Fruit fly (Drosophila melanogaster): Measurements from ENCODE around the gene CG5078.

CG5078 gene

DNA sequence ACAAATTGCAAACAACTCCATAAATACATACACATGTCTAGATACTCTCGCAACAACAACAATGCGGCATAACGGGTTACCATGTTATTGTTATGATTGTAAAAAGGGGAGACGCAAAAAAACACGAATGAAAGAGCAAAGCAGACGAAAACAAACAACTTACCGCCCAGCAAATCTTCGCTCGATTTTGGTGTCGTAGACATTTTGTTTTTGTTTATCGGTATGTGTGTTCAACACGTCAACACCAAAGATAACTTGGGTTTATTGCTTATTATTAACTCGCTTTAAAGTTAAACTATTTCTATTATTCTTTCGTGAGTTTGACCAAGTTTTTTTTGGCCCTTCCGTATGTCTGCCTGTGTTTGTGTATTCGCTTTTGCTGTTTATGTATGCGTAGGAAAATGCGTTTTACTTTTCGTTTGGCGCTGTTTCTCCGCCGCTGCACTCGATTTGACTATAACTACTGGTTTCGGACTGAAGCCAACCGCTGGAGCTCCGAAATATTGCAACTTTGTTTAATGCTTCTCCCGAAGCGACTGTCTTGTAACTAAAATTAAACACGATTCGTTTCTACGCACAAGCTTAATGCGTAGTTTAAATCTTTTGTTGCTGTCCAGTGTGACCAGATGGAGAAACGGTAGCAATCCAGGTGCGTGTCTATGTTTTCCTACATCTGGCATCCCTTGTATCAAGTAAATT, 13.1 kb downstream of the CG5078 start, which contains the start of gene BNIP3:
Gene BNIP3 (minus strand): TSS at position 589 of the 699 bp plus-strand sequence.
- no peak for TF ChIP-seq Sin3A (optimal IDR thresholded peaks at IDR 0.05)
- TF ChIP-seq psq (optimal IDR thresholded peaks at IDR 0.05) = no peak
- TF ChIP-seq ttk (optimal IDR thresholded peaks at IDR 0.05) = no peak
- no peak for TF ChIP-seq h (optimal IDR thresholded peaks at IDR 0.05)
- TF ChIP-seq insv (optimal IDR thresholded peaks at IDR 0.05) = no peak
- TF ChIP-seq Myc (optimal IDR thresholded peaks at IDR 0.05) = no peak

DNA sequence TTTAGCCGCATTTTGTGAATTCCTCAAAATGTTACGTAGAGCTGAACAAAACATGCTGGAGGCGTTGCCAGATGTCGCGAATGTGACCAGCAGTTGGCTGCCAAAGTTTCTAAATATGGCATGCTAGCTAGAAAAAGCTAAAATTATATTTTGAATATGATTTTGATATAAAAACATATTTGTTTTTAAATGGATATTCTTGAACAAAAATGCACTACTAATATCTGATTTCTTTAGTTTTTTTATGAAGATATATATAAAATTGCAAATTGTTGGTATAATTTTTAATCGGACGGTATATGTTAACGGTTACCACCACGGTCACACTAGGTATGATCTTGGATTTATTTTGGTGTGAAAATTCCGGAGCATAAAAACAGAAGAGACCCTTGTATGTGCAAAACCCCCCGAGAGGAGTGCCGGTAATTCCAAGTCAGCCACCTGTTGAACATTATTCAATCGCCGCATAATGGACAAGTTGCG, 14.9 kb downstream of the CG5078 start, which contains the start of the genes mTerf3 and CG5104:
Gene mTerf3 (minus strand): TSS at position 86 of the 483 bp plus-strand sequence.
Gene CG5104 (plus strand): TSS at position 323 of the 483 bp plus-strand sequence.
- TF ChIP-seq psq (optimal IDR thresholded peaks at IDR 0.05) (no peak), insv (optimal IDR thresholded peaks at IDR 0.05) (no peak), ttk (optimal IDR thresholded peaks at IDR 0.05) (no peak), h (optimal IDR thresholded peaks at IDR 0.05) (no peak), Sin3A (optimal IDR thresholded peaks at IDR 0.05) (no peak), Myc (optimal IDR thresholded peaks at IDR 0.05) (no peak)

DNA sequence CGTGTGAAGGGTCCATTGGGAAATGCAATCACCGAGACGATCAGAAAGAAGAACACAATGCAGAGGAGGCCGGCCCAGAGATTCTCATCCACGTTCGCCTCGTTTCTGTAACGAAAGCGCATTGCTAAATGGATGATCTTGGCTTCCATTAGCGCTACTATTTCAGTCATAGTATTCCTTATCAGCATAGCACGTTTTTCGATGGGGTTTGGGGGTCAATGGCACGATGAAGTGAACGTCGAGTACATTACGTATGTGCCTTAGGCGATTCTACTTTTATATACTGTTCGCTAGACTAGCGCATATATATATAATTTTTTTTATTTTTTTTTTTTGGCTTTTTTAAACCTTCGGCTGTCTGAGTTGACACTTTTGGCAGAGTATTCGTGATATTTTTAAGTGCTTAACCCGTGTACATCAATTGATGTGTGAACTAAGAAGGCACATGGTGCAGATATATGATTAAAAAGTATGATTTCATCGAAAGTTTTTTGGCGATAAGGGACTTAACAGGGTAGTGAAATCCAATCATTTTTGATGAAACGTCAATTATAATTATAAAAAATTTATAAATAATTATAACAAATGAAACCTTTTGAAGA, 18.7 kb downstream of the CG5078 start:
- no peak for TF ChIP-seq insv (optimal IDR thresholded peaks at IDR 0.05)
- no peak for TF ChIP-seq h (optimal IDR thresholded peaks at IDR 0.05)
- no peak for TF ChIP-seq Myc (optimal IDR thresholded peaks at IDR 0.05)
- TF ChIP-seq Sin3A (optimal IDR thresholded peaks at IDR 0.05) = no peak
- TF ChIP-seq psq (optimal IDR thresholded peaks at IDR 0.05) = no peak
- no peak for TF ChIP-seq ttk (optimal IDR thresholded peaks at IDR 0.05)

DNA sequence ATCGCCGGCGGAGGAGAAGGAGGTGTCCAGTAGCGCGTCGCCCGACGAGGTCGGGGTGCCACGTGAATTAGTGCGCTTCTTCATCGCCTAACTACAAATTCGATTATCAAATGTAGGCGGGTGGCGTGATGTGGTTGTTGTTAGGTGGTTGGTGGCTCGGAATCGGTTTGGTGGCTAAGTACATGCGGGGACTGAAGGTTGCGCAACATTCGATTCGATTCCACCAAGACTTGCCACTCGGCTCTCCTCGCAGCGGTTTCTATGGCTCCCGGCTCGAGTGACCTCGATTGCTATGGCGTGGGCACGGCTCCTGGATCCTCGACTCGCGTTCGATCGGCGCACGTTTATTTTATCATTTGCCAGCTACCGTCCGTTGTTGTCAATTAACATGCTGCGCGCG, 19.9 kb downstream of the CG5078 start:
- TF ChIP-seq ttk (optimal IDR thresholded peaks at IDR 0.05) = no peak

DNA sequence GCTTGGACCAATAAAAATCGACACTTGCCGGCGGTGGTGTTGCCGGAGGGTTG, 20.1 kb downstream of the CG5078 start, which contains the start of gene Pss:
Gene Pss (minus strand): TSS at position 32 of the 53 bp plus-strand sequence.
- TF ChIP-seq Sin3A (optimal IDR thresholded peaks at IDR 0.05) (no peak), ttk (optimal IDR thresholded peaks at IDR 0.05) (no peak), psq (optimal IDR thresholded peaks at IDR 0.05) (no peak)

DNA sequence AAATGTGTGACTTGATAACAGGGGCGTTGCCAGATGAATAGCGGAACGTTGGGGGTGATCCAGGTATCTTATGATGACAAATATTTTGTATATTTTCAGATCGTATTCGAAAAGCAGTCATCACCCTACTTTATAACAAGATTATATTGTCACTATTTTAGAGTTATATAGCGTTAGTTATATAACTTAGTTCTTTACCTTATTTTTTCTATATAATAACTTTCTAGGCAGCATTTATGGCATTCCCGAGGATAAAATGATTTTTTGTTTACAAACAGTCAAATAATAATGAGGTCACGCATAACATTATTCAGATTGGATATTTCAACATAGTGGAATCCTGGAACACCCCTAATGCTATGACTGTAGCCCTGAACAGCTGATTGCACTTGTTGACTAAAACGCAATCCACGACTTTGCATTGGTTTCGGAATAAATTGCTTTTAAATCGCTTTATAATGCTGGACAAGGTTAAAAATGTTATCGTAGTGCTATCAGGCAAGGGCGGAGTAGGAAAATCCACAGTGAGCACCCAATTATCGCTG, 20.4 kb downstream of the CG5078 start, which contains the start of gene Nubp2:
Gene Nubp2 (plus strand): TSS at position 381 of the 545 bp plus-strand sequence.
- TF ChIP-seq psq (optimal IDR thresholded peaks at IDR 0.05) = no peak

DNA sequence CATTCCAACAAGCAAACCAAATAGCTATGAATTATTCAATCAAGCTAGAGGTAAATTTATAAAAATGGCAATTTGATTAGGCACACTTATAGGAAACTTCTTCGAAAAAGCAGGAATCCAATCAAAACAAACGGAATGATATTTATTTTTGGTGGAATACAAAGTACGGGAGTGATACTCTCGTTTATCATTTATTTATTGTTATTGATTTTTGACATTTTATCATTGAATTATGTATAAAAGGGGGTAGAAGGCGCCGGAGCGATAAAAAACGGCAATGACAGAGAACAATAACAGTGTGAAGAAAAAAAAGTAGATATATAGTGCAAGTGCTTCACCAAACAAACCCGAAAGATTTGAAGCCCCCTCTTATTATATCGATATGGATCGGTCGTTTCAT, 24.1 kb downstream of the CG5078 start:
- TF ChIP-seq Sin3A (optimal IDR thresholded peaks at IDR 0.05) = no peak
- no peak for TF ChIP-seq Myc (optimal IDR thresholded peaks at IDR 0.05)
- no peak for TF ChIP-seq h (optimal IDR thresholded peaks at IDR 0.05)
- TF ChIP-seq ttk (optimal IDR thresholded peaks at IDR 0.05) = no peak
- TF ChIP-seq insv (optimal IDR thresholded peaks at IDR 0.05) = no peak
- TF ChIP-seq psq (optimal IDR thresholded peaks at IDR 0.05) = no peak

DNA sequence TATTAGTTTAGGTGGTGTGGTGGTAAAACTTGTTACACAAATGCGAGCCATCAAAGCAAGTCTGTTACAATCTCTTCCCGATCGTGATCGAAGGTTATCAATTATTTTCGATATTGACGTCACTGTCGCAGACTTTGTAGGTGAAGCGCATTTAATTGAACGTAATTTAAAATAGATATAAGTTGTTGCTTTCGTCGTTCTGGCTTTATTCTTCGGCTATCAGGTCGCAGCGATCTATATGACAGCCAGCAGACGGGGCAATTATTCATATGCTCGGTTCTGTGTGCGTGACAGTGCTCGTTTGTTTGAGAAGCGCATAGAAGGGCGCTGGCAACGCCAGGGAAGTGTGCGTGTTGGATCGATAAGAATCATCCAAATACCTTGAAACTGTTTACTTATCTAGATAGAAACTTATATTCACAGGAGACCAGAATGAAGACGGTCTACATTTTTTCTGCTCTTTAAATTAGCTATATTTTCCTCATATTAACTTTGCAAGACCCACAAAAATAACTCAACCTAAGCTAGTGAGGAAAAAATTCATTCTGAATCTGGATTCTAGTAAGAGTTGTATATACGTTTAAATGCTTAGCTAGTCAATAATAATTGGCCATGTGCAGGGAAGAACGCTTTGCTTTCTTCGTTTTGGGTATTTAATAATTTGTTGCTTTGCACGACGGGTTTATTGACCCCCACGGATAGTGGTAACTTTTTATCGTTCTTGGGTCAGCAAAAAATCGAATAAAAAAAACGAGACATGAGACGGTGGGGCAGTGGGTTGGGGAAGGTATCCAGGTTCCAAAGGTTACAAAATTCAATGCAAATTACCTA, 24.7 kb downstream of the CG5078 start:
- TF ChIP-seq Myc (optimal IDR thresholded peaks at IDR 0.05) (no peak), h (optimal IDR thresholded peaks at IDR 0.05) (no peak), ttk (optimal IDR thresholded peaks at IDR 0.05) (no peak), insv (optimal IDR thresholded peaks at IDR 0.05) (no peak), Sin3A (optimal IDR thresholded peaks at IDR 0.05) (no peak), psq (optimal IDR thresholded peaks at IDR 0.05) (no peak)

DNA sequence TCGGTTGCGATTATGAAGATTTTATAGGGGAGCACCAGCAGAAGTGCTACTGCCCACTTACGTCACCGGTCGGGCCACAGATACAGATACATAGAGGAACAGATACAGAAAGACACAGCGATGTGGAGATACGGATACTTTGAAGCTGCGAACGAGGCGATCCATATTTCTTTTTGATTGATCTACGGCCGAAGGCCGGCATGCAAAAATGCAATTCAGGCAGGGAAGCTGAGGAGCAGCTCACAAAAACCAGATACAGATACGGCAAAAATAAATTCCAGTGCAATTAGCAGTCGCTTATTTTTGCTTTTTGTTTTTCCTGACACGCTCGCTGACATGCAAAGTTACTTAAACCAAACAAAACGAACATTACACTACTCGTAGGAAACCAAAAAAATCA, 25.4 kb downstream of the CG5078 start:
- TF ChIP-seq ttk (optimal IDR thresholded peaks at IDR 0.05) (no peak), Sin3A (optimal IDR thresholded peaks at IDR 0.05) (no peak), insv (optimal IDR thresholded peaks at IDR 0.05) (no peak), h (optimal IDR thresholded peaks at IDR 0.05) (no peak)

DNA sequence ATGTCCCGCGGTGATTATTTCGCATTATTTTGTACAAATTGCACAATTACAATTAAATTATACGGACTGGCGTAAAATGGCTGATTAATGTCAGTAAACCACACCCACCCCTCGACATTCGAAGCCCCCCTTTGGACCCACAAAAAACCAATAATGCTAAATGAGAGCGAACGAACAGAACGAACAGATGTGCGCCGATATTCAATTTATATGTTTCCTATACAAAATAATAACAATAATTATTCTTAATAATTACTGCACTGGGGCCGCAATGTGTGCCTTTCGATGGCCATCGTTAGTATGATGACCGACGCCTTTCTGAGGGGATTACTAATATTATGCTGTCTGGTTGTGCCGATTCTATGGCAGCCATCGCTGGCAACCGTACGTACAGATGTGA, 27.6 kb downstream of the CG5078 start, which contains the start of gene CG13250:
Gene CG13250 (plus strand): TSS at position 301 of the 400 bp plus-strand sequence.
- TF ChIP-seq ttk (optimal IDR thresholded peaks at IDR 0.05) (no peak), h (optimal IDR thresholded peaks at IDR 0.05) (no peak), insv (optimal IDR thresholded peaks at IDR 0.05) (no peak), Myc (optimal IDR thresholded peaks at IDR 0.05) (no peak), psq (optimal IDR thresholded peaks at IDR 0.05) (no peak), Sin3A (optimal IDR thresholded peaks at IDR 0.05) (no peak)

DNA sequence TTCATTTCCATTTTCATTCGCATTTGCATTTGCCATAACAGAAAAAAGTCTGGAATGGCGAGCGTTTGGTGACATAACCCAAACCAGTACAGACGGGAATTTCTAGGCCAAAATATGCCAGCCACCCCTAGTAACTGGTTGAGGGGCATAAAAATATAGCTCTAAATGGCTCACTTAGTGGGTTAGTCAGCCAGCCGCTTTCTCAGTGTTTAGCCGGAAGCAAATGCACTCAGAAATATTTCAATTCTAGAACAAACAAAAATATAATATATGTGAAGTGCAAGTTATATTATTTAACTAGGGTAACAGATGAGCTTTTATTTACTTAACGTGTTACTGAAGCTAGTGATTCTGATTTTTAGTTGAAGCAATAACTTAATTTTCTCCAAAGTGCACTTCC, 31.1 kb downstream of the CG5078 start:
- TF ChIP-seq psq (optimal IDR thresholded peaks at IDR 0.05) = no peak
- TF ChIP-seq insv (optimal IDR thresholded peaks at IDR 0.05) = no peak
- TF ChIP-seq ttk (optimal IDR thresholded peaks at IDR 0.05) = no peak
- TF ChIP-seq h (optimal IDR thresholded peaks at IDR 0.05) = no peak
- no peak for TF ChIP-seq Sin3A (optimal IDR thresholded peaks at IDR 0.05)
- TF ChIP-seq Myc (optimal IDR thresholded peaks at IDR 0.05) = no peak

DNA sequence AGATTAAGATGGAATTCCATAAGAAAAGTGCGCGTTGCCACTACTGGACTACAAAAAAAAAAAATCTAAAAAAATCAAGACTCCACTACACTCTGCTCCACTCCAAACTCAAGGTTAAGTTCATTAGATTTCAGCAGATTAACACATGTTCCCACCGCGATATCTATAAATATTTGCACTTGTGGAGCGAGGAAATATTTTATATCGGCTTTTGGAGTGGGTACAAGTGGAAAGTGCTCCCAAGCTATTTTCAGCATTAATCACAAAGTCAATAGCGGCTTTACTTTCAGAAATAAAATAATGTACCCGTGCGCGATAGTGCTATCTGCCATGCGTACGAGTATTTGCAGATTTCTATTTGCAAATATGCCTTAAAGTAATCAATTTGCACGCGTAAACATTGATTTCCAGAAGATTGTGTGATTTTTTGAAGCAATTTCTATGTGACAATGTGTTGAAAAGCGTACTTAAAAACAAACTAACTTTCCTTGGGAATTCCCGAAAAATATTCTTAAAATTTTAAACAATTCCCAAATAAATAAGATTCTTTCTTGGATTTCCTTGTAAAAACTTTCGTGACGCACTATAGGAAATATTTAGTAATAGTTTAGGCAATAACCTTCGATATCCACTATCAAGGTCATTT, 31.9 kb downstream of the CG5078 start:
- TF ChIP-seq insv (optimal IDR thresholded peaks at IDR 0.05) (no peak), ttk (optimal IDR thresholded peaks at IDR 0.05) (no peak), Sin3A (optimal IDR thresholded peaks at IDR 0.05) (no peak), Myc (optimal IDR thresholded peaks at IDR 0.05) (no peak), h (optimal IDR thresholded peaks at IDR 0.05) (no peak), psq (optimal IDR thresholded peaks at IDR 0.05) (no peak)
